Worm (Caenorhabditis elegans): ENCODE results near the gene K11H12.10.

K11H12.10 gene

ce11 chrIV:682726-683340, 7.0 kb downstream of the K11H12.10 start (continued):
- TF ChIP-seq attf-6 (GFP tag; IDR thresholded peaks at IDR 0.05) (0 out of 2 replicates have a peak, but pooled peaks have one; percentile 25), lir-1 (GFP tag; conservative IDR thresholded peaks at IDR 0.05) (peak; percentile 60; the same call in 1 of the 2 replicates), hlh-12 (tag; optimal IDR thresholded peaks at IDR 0.05) (peak; percentile 26), aptf-2 (GFP tag; conservative IDR thresholded peaks at IDR 0.05) (peak; percentile 59; the same call in 1 of the 2 replicates), ztf-28 (GFP tag; IDR thresholded peaks at IDR 0.05) (0 out of 2 replicates have a peak, but pooled peaks have one; percentile 51), lsy-27 (tag; optimal IDR thresholded peaks at IDR 0.05; ENCODE audit: borderline replicate concordance, insufficient read depth) (no peak), ZK185.1 (tag; optimal IDR thresholded peaks at IDR 0.05; ENCODE audit: poor library complexity, severe bottlenecking) (peak; percentile 63), ztf-25 (GFP tag; IDR thresholded peaks at IDR 0.05) (peak; percentile 85), nhr-80 (tag; optimal IDR thresholded peaks at IDR 0.05) (peak; percentile 35), die-1 (tag; optimal IDR thresholded peaks at IDR 0.05) (peak; percentile 85), hrde-1 (tag; optimal IDR thresholded peaks at IDR 0.05; ENCODE audit: borderline replicate concordance) (no peak), F33H1.4 (GFP tag; IDR thresholded peaks at IDR 0.05) (0 out of 2 replicates have a peak, but pooled peaks have one; percentile 19), rec-8 (tag; optimal IDR thresholded peaks at IDR 0.05) (peak; percentile 71 to 73), cebp-2 (GFP tag; IDR thresholded peaks at IDR 0.05) (peak; percentile 68; the same call in 1 of the 2 replicates), cebp-1 (GFP tag; IDR thresholded peaks at IDR 0.05) (0 out of 2 replicates have a peak, but pooled peaks have one; percentile 24), cebp-1 (tag; optimal IDR thresholded peaks at IDR 0.05) (no peak), rpc-1 (optimal IDR thresholded peaks at IDR 0.05) (peak; percentile 79), rpc-1 (tag; optimal IDR thresholded peaks at IDR 0.05) (peak; percentile 87), tlf-1 (GFP tag; optimal IDR thresholded peaks at IDR 0.05) (peak; percentile 48), Y95B8A.8 (GFP tag; IDR thresholded peaks at IDR 0.05) (0 out of 2 replicates have a peak, but pooled peaks have one; percentile 63), lin-26 (GFP tag; IDR thresholded peaks at IDR 0.05) (peak; percentile 90), madf-8 (GFP tag; conservative IDR thresholded peaks at IDR 0.05) (no peak), sptf-2 (GFP tag; optimal IDR thresholded peaks at IDR 0.05) (no peak), pbrm-1 (GFP tag; IDR thresholded peaks at IDR 0.05) (peak; percentile 77), mel-28 (tag; optimal IDR thresholded peaks at IDR 0.05; ENCODE audit: borderline replicate concordance) (no peak), nhr-90 (tag; optimal IDR thresholded peaks at IDR 0.05) (peak; percentile 86), mcd-1 (GFP tag; IDR thresholded peaks at IDR 0.05) (peak; percentile 77), ztf-6 (GFP tag; IDR thresholded peaks at IDR 0.05) (peak; percentile 79), C17E4.6 (GFP tag; IDR thresholded peaks at IDR 0.05) (no peak), ama-1 (optimal IDR thresholded peaks at IDR 0.05) (no peak), ama-1 (GFP tag; optimal IDR thresholded peaks at IDR 0.05) (peak in 1 of 2 experiments; percentile 36), Y79H2A.3 (GFP tag; conservative IDR thresholded peaks at IDR 0.05) (no peak), attf-3 (GFP tag; conservative IDR thresholded peaks at IDR 0.05) (peak; percentile 48; the same call in 1 of the 2 replicates), ztf-3 (GFP tag; optimal IDR thresholded peaks at IDR 0.05) (peak; percentile 41), zfh-2 (GFP tag; conservative IDR thresholded peaks at IDR 0.05) (peak; percentile 62), Y56A3A.18 (GFP tag; IDR thresholded peaks at IDR 0.05) (peak; percentile 74; the same call in 1 of the 2 replicates), F10E7.11 (tag; optimal IDR thresholded peaks at IDR 0.05) (no peak), D2030.7 (GFP tag; IDR thresholded peaks at IDR 0.05) (peak; percentile 74), F23B12.7 (tag; optimal IDR thresholded peaks at IDR 0.05; ENCODE audit: insufficient read depth) (peak; percentile 94), nfyb-1 (GFP tag; IDR thresholded peaks at IDR 0.05) (peak; percentile 79), ceh-79 (tag; optimal IDR thresholded peaks at IDR 0.05) (peak; percentile 66), xnd-1 (tag; optimal IDR thresholded peaks at IDR 0.05) (no peak), ztf-18 (tag; optimal IDR thresholded peaks at IDR 0.05) (peak; percentile 59), sea-2 (GFP tag; IDR thresholded peaks at IDR 0.05) (no peak), lin-40 (tag; optimal IDR thresholded peaks at IDR 0.05) (no peak), chd-7 (tag; optimal IDR thresholded peaks at IDR 0.05) (peak; percentile 68), aptf-3 (GFP tag; IDR thresholded peaks at IDR 0.05) (0 out of 2 replicates have a peak, but pooled peaks have one; percentile 77)
